Fruit fly (Drosophila melanogaster) whole organism, prepupa: ENCODE results near the gene p24-1.

Source experiments
- Blimp-1 ChIP-seq: fragments of 200-800 bp; sonication (Bioruptor generic); optimal IDR thresholded peaks from 3 replicates; lab custom pipeline; 2017; ENCODE audit warnings: missing biosample characterization, missing genetic modification characterization, mild to moderate bottlenecking, moderate library complexity, missing genetic modification reagents
- CG10669 ChIP-seq: fragments of 200-800 bp; sonication (Bioruptor generic); optimal IDR thresholded peaks from 3 replicates; lab custom pipeline; 2018; ENCODE audit warnings: missing biosample characterization, mild to moderate bottlenecking, missing genetic modification characterization, moderate library complexity
- CG11762 ChIP-seq: fragments of 200-800 bp; sonication (Bioruptor generic); optimal IDR thresholded peaks from 3 replicates; lab custom pipeline; 2016; ENCODE audit warnings: missing biosample characterization, missing genetic modification characterization; ENCODE audit not compliant: insufficient read depth
- CG11902 ChIP-seq: fragments of 200-800 bp; sonication (Bioruptor generic); optimal IDR thresholded peaks from 3 replicates; lab custom pipeline; 2016; ENCODE audit warnings: missing biosample characterization, missing genetic modification characterization
- CG15336 ChIP-seq: fragments of 200-800 bp; sonication (Bioruptor generic); IDR thresholded peaks from 2 replicates; pipeline ENCODE4 v1.3.6; 2022; ENCODE audit warnings: missing biosample characterization, missing genetic modification characterization
- CG1621 ChIP-seq: fragments of 200-800 bp; sonication (Bioruptor generic); optimal IDR thresholded peaks from 3 replicates; lab custom pipeline; 2018; ENCODE audit warnings: missing biosample characterization, mild to moderate bottlenecking, missing genetic modification characterization
- CG31627 ChIP-seq: fragments of 200-800 bp; sonication (Bioruptor generic); optimal IDR thresholded peaks from 3 replicates; lab custom pipeline; 2016; ENCODE audit warnings: missing biosample characterization, missing genetic modification characterization
- CG34406 ChIP-seq: fragments of 200-800 bp; sonication (Bioruptor generic); optimal IDR thresholded peaks from 3 replicates; lab custom pipeline; 2016; ENCODE audit warnings: missing biosample characterization, missing genetic modification characterization
- CG3919 ChIP-seq: fragments of 200-800 bp; sonication (Bioruptor generic); optimal IDR thresholded peaks from 3 replicates; lab custom pipeline; 2016; ENCODE audit warnings: missing biosample characterization, missing genetic modification characterization
- CG4318 ChIP-seq: fragments of 200-800 bp; sonication (Bioruptor generic); optimal IDR thresholded peaks from 3 replicates; lab custom pipeline; 2017; ENCODE audit warnings: missing biosample characterization, mild to moderate bottlenecking, missing genetic modification characterization
- CG6276 ChIP-seq: fragments of 200-800 bp; sonication (Bioruptor generic); optimal IDR thresholded peaks from 2 replicates; lab custom pipeline; 2017; ENCODE audit warnings: missing biosample characterization, mild to moderate bottlenecking, missing genetic modification characterization
- CG6854 ChIP-seq: fragments of 200-800 bp; sonication (Bioruptor generic); optimal IDR thresholded peaks from 2 replicates; lab custom pipeline; 2017; ENCODE audit warnings: missing biosample characterization, mild to moderate bottlenecking, missing genetic modification characterization
- CG8119 ChIP-seq: fragments of 200-800 bp; sonication (Bioruptor generic); IDR thresholded peaks from 3 replicates; pipeline ENCODE4 v1.3.6; 2022; ENCODE audit warnings: missing biosample characterization, missing genetic modification characterization
- CG8319 ChIP-seq: fragments of 200-800 bp; sonication (Bioruptor generic); optimal IDR thresholded peaks from 3 replicates; lab custom pipeline; 2016; ENCODE audit warnings: missing biosample characterization, missing genetic modification characterization
- CG9139 ChIP-seq: fragments of 200-800 bp; sonication (Bioruptor generic); optimal IDR thresholded peaks from 3 replicates; lab custom pipeline; 2017; ENCODE audit warnings: missing biosample characterization, mild to moderate bottlenecking, missing genetic modification characterization
- Eip78C ChIP-seq: fragments of 200-800 bp; sonication (Bioruptor generic); peaks from one replicate; lab custom pipeline; 2016; ENCODE audit warnings: missing biosample characterization, missing genetic modification characterization
- Eip93F ChIP-seq: fragments of 200-800 bp; sonication (Bioruptor generic); optimal IDR thresholded peaks from 2 replicates; lab custom pipeline; 2016; ENCODE audit warnings: missing biosample characterization, mild to moderate bottlenecking, missing genetic modification characterization
- Ets21C ChIP-seq: fragments of 200-800 bp; sonication (Bioruptor generic); optimal IDR thresholded peaks from 3 replicates; lab custom pipeline; 2016; ENCODE audit warnings: missing biosample characterization, missing genetic modification characterization
- Ets96B ChIP-seq: fragments of 200-800 bp; optimal IDR thresholded peaks from 2 replicates; lab custom pipeline; 2019; ENCODE audit warnings: missing biosample characterization, mild to moderate bottlenecking, missing genetic modification characterization, moderate library complexity
- Hr39 ChIP-seq: fragments of 200-800 bp; sonication (Bioruptor generic); optimal IDR thresholded peaks from 2 replicates; lab custom pipeline; 2016; ENCODE audit warnings: missing biosample characterization, missing genetic modification characterization
- Hr4 ChIP-seq: fragments of 200-800 bp; sonication (Bioruptor generic); optimal IDR thresholded peaks from 3 replicates; lab custom pipeline; 2016; ENCODE audit warnings: missing biosample characterization, missing genetic modification characterization
- Met ChIP-seq: fragments of 200-800 bp; sonication (Bioruptor generic); optimal IDR thresholded peaks from 3 replicates; lab custom pipeline; 2016; ENCODE audit warnings: missing biosample characterization, missing genetic modification characterization
- Smox ChIP-seq: fragments of 200-800 bp; sonication (Bioruptor generic); optimal IDR thresholded peaks from 3 replicates; lab custom pipeline; 2016; ENCODE audit warnings: missing biosample characterization, missing genetic modification characterization
- Sox102F ChIP-seq: fragments of 200-800 bp; sonication (Bioruptor generic); optimal IDR thresholded peaks from 2 replicates; lab custom pipeline; 2016; ENCODE audit warnings: missing biosample characterization, mild to moderate bottlenecking, missing genetic modification characterization
- Sox14 ChIP-seq: fragments of 200-800 bp; sonication (Bioruptor generic); optimal IDR thresholded peaks from 3 replicates; lab custom pipeline; 2016; ENCODE audit warnings: missing biosample characterization, missing genetic modification characterization
- Sox15 ChIP-seq: fragments of 200-800 bp; sonication (Bioruptor generic); optimal IDR thresholded peaks from 3 replicates; lab custom pipeline; 2016; ENCODE audit warnings: missing biosample characterization, missing genetic modification characterization
- achi ChIP-seq: fragments of 200-800 bp; sonication (Bioruptor generic); optimal IDR thresholded peaks from 3 replicates; lab custom pipeline; 2016; ENCODE audit warnings: missing biosample characterization, missing genetic modification characterization
- acj6 ChIP-seq: fragments of 200-800 bp; sonication (Bioruptor generic); optimal IDR thresholded peaks from 3 replicates; lab custom pipeline; 2016; ENCODE audit warnings: missing biosample characterization, missing genetic modification characterization
- cyc ChIP-seq: fragments of 200-800 bp; sonication (Bioruptor generic); optimal IDR thresholded peaks from 3 replicates; lab custom pipeline; 2016; ENCODE audit warnings: missing biosample characterization, missing genetic modification characterization
- dsx ChIP-seq: fragments of 200-800 bp; optimal IDR thresholded peaks from 3 replicates; lab custom pipeline; 2019; ENCODE audit warnings: missing biosample characterization, mild to moderate bottlenecking, missing genetic modification characterization, moderate library complexity; ENCODE audit not compliant: poor library complexity, severe bottlenecking
- eg ChIP-seq: fragments of 200-800 bp; sonication (Bioruptor generic); IDR thresholded peaks from 3 replicates; pipeline ENCODE4 v1.3.6; 2022; ENCODE audit warnings: missing biosample characterization, missing genetic modification characterization
- esn ChIP-seq: fragments of 200-800 bp; sonication (Bioruptor generic); optimal IDR thresholded peaks from 2 replicates; lab custom pipeline; 2016; ENCODE audit warnings: missing biosample characterization, mild to moderate bottlenecking, missing genetic modification characterization, moderate library complexity
- fkh ChIP-seq: fragments of 200-800 bp; sonication (Bioruptor generic); optimal IDR thresholded peaks from 3 replicates; lab custom pipeline; 2017; ENCODE audit warnings: missing biosample characterization, mild to moderate bottlenecking, missing genetic modification characterization, moderate library complexity
- lz ChIP-seq: fragments of 200-800 bp; sonication (Bioruptor generic); optimal IDR thresholded peaks from 3 replicates; lab custom pipeline; 2016; ENCODE audit warnings: missing biosample characterization, missing genetic modification characterization
- net ChIP-seq: fragments of 200-800 bp; sonication (Bioruptor generic); optimal IDR thresholded peaks from 3 replicates; lab custom pipeline; 2016; ENCODE audit warnings: missing biosample characterization, missing genetic modification characterization
- pdm3 ChIP-seq: fragments of 200-800 bp; sonication (Bioruptor generic); optimal IDR thresholded peaks from 3 replicates; lab custom pipeline; 2016; ENCODE audit warnings: missing biosample characterization, missing genetic modification characterization
- salr ChIP-seq, 2 experiments: fragments of 200-800 bp; sonication (Bioruptor generic); optimal IDR thresholded peaks; 3 replicates each; lab custom pipeline; 2016 to 2018; ENCODE audit warnings: missing biosample characterization in 2 of 2, missing genetic modification characterization in 2 of 2, mild to moderate bottlenecking in 1 of 2
- spab ChIP-seq: fragments of 200-800 bp; sonication (Bioruptor generic); optimal IDR thresholded peaks from 2 replicates; lab custom pipeline; 2017; ENCODE audit warnings: missing biosample characterization, mild to moderate bottlenecking, missing genetic modification characterization, missing genetic modification reagents
- ss ChIP-seq, 2 experiments: fragments of 200-800 bp; sonication (Bioruptor generic); optimal IDR thresholded peaks; 2 replicates in 1 of 2; 3 replicates in 1 of 2; lab custom pipeline; 2017 to 2018; ENCODE audit warnings: mild to moderate bottlenecking in 2 of 2, missing biosample characterization in 2 of 2, missing genetic modification characterization in 2 of 2, moderate library complexity in 1 of 2
- svp ChIP-seq: fragments of 200-800 bp; sonication (Bioruptor generic); peaks from one replicate; lab custom pipeline; 2016; ENCODE audit warnings: missing biosample characterization, missing genetic modification characterization

The p24-1 gene

DNA sequence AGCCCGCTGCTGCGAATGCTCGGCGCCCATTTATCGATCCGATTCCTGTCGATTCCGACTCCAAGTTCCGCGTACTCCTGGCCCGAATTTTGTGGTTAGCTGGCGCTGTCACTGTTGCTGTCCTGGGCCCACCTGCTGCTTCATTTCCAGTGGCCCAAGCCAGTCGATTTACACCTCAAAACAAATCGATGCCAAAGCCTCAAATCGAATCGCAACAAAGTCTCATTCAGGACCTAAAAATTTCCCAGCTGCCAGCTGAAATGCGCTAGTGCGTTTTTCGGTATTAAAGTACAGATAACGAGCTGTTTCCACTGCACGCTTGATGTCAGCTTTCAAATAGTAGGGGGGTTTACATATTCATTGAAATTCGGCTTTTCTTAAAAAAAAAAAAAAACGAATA lies 20.2 kb upstream of the p24-1 start, which contains the start of gene BORCS5:
Gene BORCS5, minus strand, starts transcription at position 263 of the 400 bp plus-strand sequence.
- TF ChIP-seq Eip93F (GFP tag; lab: Kevin White, UChicago) = no peak
- no peak for TF ChIP-seq CG34406 (GFP tag; lab: Kevin White, UChicago)
- no peak for TF ChIP-seq pdm3 (GFP tag; lab: Kevin White, UChicago)
- 0 out of 2 replicates have a peak, but pooled peaks have one; percentile 7 for TF ChIP-seq CG15336
- no peak for TF ChIP-seq fkh (GFP tag; lab: Kevin White, UChicago)
- no peak for TF ChIP-seq CG6276 (GFP tag; lab: Kevin White, UChicago)
- TF ChIP-seq Hr39 (GFP tag; lab: Kevin White, UChicago) = no peak
- no peak for TF ChIP-seq CG3919 (GFP tag; lab: Kevin White, UChicago)
- TF ChIP-seq acj6 (GFP tag; lab: Kevin White, UChicago) = no peak
- no peak for TF ChIP-seq Blimp-1 (GFP tag; lab: Kevin White, UChicago)
- TF ChIP-seq dsx (GFP tag; lab: Kevin White, UChicago) = peak; percentile 97
- TF ChIP-seq ss (GFP tag; optimal IDR thresholded peaks at IDR 0.05; lab: Kevin White, UChicago) = no peak
- no peak for TF ChIP-seq CG4318 (GFP tag; lab: Kevin White, UChicago)
- TF ChIP-seq CG11762 (GFP tag; lab: Kevin White, UChicago) = no peak
- no peak for TF ChIP-seq achi (GFP tag; lab: Kevin White, UChicago)
- TF ChIP-seq, all 60 proteins: peak for 2

DNA sequence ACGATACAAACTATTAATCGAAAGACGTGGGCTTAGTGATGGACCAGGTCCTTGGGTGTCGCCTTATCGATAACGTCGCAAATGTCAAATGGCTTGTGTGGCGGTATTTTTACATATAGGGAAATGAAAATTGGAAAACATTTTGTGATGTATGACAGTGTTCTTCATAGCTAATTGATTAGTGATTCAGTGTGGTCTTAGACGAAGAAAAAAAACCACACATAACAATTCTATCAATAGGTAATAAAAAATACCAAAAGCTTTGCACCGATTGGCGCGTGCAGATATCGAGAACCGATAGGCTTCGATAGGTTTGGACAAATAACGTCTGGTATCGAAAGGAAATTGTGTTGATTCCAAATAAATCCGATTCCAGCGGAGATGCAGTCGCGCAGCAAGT lies 16.5 kb upstream of the p24-1 start, which contains the start of the genes Nrd1 and CG1847:
Gene Nrd1, minus strand, starts transcription at position 28 of the 400 bp plus-strand sequence.
Gene CG1847, plus strand, starts transcription at position 305 of the 400 bp plus-strand sequence.
- TF ChIP-seq Sox15 (GFP tag; lab: Kevin White, UChicago) (no peak), ss (GFP tag; optimal IDR thresholded peaks at IDR 0.05; lab: Kevin White, UChicago) (no peak), CG8119 (GFP tag; lab: Robert Waterston, UW) (no peak), Eip78C (GFP tag; lab: Kevin White, UChicago) (no peak), net (GFP tag; lab: Kevin White, UChicago) (no peak), CG31627 (no peak), CG11902 (GFP tag; lab: Kevin White, UChicago) (no peak), CG10669 (GFP tag; lab: Kevin White, UChicago) (no peak), CG6854 (GFP tag; lab: Kevin White, UChicago) (no peak), esn (GFP tag; lab: Kevin White, UChicago) (no peak), CG8319 (GFP tag; lab: Kevin White, UChicago) (no peak), Sox102F (GFP tag; lab: Kevin White, UChicago) (no peak), CG15336 (no peak), Blimp-1 (GFP tag; lab: Kevin White, UChicago) (no peak), eg (no peak), CG3919 (GFP tag; lab: Kevin White, UChicago) (no peak)

DNA sequence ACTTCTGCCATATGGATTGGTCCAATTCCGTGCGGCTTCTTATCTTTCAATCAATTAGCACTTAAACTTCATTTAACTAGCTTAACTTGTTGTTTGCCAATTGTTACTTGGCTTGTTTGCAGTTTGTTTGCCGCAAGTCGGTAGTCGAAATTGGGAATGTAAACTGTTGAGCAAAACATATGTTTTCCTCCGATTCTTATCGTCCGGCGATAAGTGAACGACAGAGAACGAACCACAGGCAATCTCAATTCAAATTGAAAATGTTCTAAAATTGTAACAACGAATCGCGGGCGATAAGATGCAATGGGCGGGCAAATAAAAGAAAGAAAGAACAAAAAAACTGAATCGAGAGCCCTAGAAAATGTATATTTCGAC lies 6.1 kb upstream of the p24-1 start:
- TF ChIP-seq fkh (GFP tag; lab: Kevin White, UChicago) (peak; percentile 28), Sox15 (GFP tag; lab: Kevin White, UChicago) (no peak), Eip78C (GFP tag; lab: Kevin White, UChicago) (peak; percentile 56), CG4318 (GFP tag; lab: Kevin White, UChicago) (no peak), Hr39 (GFP tag; lab: Kevin White, UChicago) (no peak), CG11762 (GFP tag; lab: Kevin White, UChicago) (no peak)
- TF ChIP-seq, all 60 proteins: peak for 2

DNA sequence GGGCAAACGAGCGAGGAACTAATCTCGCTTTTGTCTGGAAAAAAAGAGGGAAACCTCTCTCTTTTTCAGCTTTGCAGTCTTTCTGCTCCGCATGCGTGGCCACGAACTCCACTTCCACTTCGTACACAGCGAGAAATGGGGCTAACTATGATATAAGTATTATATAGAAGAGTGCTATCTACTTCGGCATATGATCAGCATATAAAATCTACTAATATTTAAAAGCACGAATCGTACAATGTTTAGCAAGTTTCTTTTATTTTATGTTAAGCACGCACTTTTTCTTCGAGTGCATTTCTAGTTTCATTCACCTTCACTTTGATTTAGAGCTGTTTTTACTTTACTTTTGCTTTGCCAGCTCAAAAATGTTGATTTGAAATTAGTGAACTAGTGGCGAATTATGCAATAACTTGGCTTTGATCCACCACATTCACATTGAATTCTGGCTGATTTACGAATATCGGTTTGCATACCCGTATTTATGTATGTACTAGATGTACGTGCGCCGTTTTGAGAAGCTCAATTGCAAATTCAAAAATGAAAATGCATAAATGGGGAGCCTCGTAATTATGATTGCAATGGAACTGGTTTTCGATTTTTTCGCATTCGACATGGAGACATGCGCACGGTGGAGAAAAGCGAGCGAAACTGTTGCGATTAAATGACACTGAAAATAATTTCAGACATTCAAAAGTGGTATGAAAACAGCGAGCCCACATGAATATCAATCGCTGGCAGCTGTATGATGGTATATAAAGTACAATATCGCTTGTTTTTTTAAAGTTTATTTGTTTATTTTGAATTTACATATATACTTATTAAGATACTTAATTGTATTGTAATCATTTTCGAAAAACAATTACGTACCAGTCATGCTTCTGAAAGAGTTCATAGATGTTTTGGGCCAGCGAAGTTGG lies 5.5 kb upstream of the p24-1 start:
- TF ChIP-seq CG1621 (tag; lab: Kevin White, UChicago) = peak; percentile 90
- TF ChIP-seq Ets21C (GFP tag; lab: Kevin White, UChicago) = peak; percentile 61
- TF ChIP-seq CG4318 (GFP tag; lab: Kevin White, UChicago) = peak; percentile 94
- TF ChIP-seq Sox14 (GFP tag; lab: Kevin White, UChicago) = peak; percentile 92
- peak; percentile 80 to 82 for TF ChIP-seq salr (GFP tag; optimal IDR thresholded peaks at IDR 0.05; lab: Kevin White, UChicago)
- peak; percentile 90 for TF ChIP-seq achi (GFP tag; lab: Kevin White, UChicago)
- TF ChIP-seq lz = peak; percentile 88
- TF ChIP-seq CG8119 (GFP tag; lab: Robert Waterston, UW) = peak; percentile 96
- TF ChIP-seq svp (GFP tag; lab: Kevin White, UChicago) = peak; percentile 88
- TF ChIP-seq cyc (GFP tag; lab: Kevin White, UChicago) = peak; percentile 81
- TF ChIP-seq fkh (GFP tag; lab: Kevin White, UChicago) = peak; percentile 2
- peak; percentile 86 for TF ChIP-seq esn (GFP tag; lab: Kevin White, UChicago)
- peak; percentile 77 for TF ChIP-seq CG11902 (GFP tag; lab: Kevin White, UChicago)
- peak; percentile 86 for TF ChIP-seq CG9139 (GFP tag; lab: Kevin White, UChicago)
- TF ChIP-seq spab = peak; percentile 85
- peak; percentile 82 for TF ChIP-seq Met (GFP tag; lab: Kevin White, UChicago)
- peak; percentile 90 for TF ChIP-seq Ets96B (tag; lab: Kevin White, UChicago)
- TF ChIP-seq dsx (GFP tag; lab: Kevin White, UChicago) = peak; percentile 95
- peak; percentile 96 for TF ChIP-seq Hr4 (GFP tag; lab: Kevin White, UChicago)
- peak; percentile 75 for TF ChIP-seq Smox (GFP tag; lab: Kevin White, UChicago)
